Fruit fly (Drosophila melanogaster) whole organism, prepupa: ENCODE data around the gene tkv.

Experiments
- Blimp-1 ChIP-seq: fragments of 200-800 bp; sonication (Bioruptor generic); optimal IDR thresholded peaks from 3 replicates; lab custom pipeline; 2017; ENCODE audit warnings: missing biosample characterization, missing genetic modification characterization, mild to moderate bottlenecking, moderate library complexity, missing genetic modification reagents
- CG10631 ChIP-seq: fragments of 200-800 bp; sonication (Bioruptor generic); optimal IDR thresholded peaks from 2 replicates; lab custom pipeline; 2016; ENCODE audit warnings: missing biosample characterization, missing genetic modification characterization
- CG10669 ChIP-seq: fragments of 200-800 bp; sonication (Bioruptor generic); optimal IDR thresholded peaks from 3 replicates; lab custom pipeline; 2018; ENCODE audit warnings: missing biosample characterization, mild to moderate bottlenecking, missing genetic modification characterization, moderate library complexity
- CG11762 ChIP-seq: fragments of 200-800 bp; sonication (Bioruptor generic); optimal IDR thresholded peaks from 3 replicates; lab custom pipeline; 2016; ENCODE audit warnings: missing biosample characterization, missing genetic modification characterization; ENCODE audit not compliant: insufficient read depth
- CG11902 ChIP-seq: fragments of 200-800 bp; sonication (Bioruptor generic); optimal IDR thresholded peaks from 3 replicates; lab custom pipeline; 2016; ENCODE audit warnings: missing biosample characterization, missing genetic modification characterization
- CG15336 ChIP-seq: fragments of 200-800 bp; sonication (Bioruptor generic); IDR thresholded peaks from 2 replicates; pipeline ENCODE4 v1.3.6; 2022; ENCODE audit warnings: missing biosample characterization, missing genetic modification characterization
- CG1621 ChIP-seq: fragments of 200-800 bp; sonication (Bioruptor generic); optimal IDR thresholded peaks from 3 replicates; lab custom pipeline; 2018; ENCODE audit warnings: missing biosample characterization, mild to moderate bottlenecking, missing genetic modification characterization
- CG3032 ChIP-seq: fragments of 200-800 bp; optimal IDR thresholded peaks from 2 replicates; lab custom pipeline; 2019; ENCODE audit warnings: missing biosample characterization, mild to moderate bottlenecking, missing genetic modification characterization, moderate library complexity
- CG31627 ChIP-seq: fragments of 200-800 bp; sonication (Bioruptor generic); optimal IDR thresholded peaks from 3 replicates; lab custom pipeline; 2016; ENCODE audit warnings: missing biosample characterization, missing genetic modification characterization
- CG32006 ChIP-seq: fragments of 200-800 bp; sonication (Bioruptor generic); optimal IDR thresholded peaks from 3 replicates; lab custom pipeline; 2017; ENCODE audit warnings: missing biosample characterization, mild to moderate bottlenecking, missing genetic modification characterization
- CG34406 ChIP-seq: fragments of 200-800 bp; sonication (Bioruptor generic); optimal IDR thresholded peaks from 3 replicates; lab custom pipeline; 2016; ENCODE audit warnings: missing biosample characterization, missing genetic modification characterization
- CG3919 ChIP-seq: fragments of 200-800 bp; sonication (Bioruptor generic); optimal IDR thresholded peaks from 3 replicates; lab custom pipeline; 2016; ENCODE audit warnings: missing biosample characterization, missing genetic modification characterization
- CG4318 ChIP-seq: fragments of 200-800 bp; sonication (Bioruptor generic); optimal IDR thresholded peaks from 3 replicates; lab custom pipeline; 2017; ENCODE audit warnings: missing biosample characterization, mild to moderate bottlenecking, missing genetic modification characterization
- CG6163 ChIP-seq: fragments of 200-800 bp; sonication (Bioruptor generic); IDR thresholded peaks from 3 replicates; pipeline ENCODE4 v1.3.6; 2022; ENCODE audit warnings: missing biosample characterization, missing genetic modification characterization
- CG6276 ChIP-seq: fragments of 200-800 bp; sonication (Bioruptor generic); optimal IDR thresholded peaks from 2 replicates; lab custom pipeline; 2017; ENCODE audit warnings: missing biosample characterization, mild to moderate bottlenecking, missing genetic modification characterization
- CG6792 ChIP-seq: fragments of 200-800 bp; sonication (Bioruptor generic); optimal IDR thresholded peaks from 3 replicates; lab custom pipeline; 2016; ENCODE audit warnings: missing biosample characterization, missing genetic modification characterization
- CG7368 ChIP-seq: fragments of 200-800 bp; sonication (Bioruptor generic); optimal IDR thresholded peaks from 3 replicates; lab custom pipeline; 2016; ENCODE audit warnings: missing biosample characterization, missing genetic modification characterization
- CG8119 ChIP-seq: fragments of 200-800 bp; sonication (Bioruptor generic); IDR thresholded peaks from 3 replicates; pipeline ENCODE4 v1.3.6; 2022; ENCODE audit warnings: missing biosample characterization, missing genetic modification characterization
- CG8632 ChIP-seq: fragments of 200-800 bp; sonication (Bioruptor generic); optimal IDR thresholded peaks from 3 replicates; lab custom pipeline; 2016; ENCODE audit warnings: missing biosample characterization, missing genetic modification characterization
- CG9139 ChIP-seq: fragments of 200-800 bp; sonication (Bioruptor generic); optimal IDR thresholded peaks from 3 replicates; lab custom pipeline; 2017; ENCODE audit warnings: missing biosample characterization, mild to moderate bottlenecking, missing genetic modification characterization
- Eip75B ChIP-seq: fragments of 200-800 bp; sonication (Bioruptor generic); optimal IDR thresholded peaks from 3 replicates; lab custom pipeline; 2016; ENCODE audit warnings: missing biosample characterization, missing genetic modification characterization
- Eip78C ChIP-seq: fragments of 200-800 bp; sonication (Bioruptor generic); peaks from one replicate; lab custom pipeline; 2016; ENCODE audit warnings: missing biosample characterization, missing genetic modification characterization
- Eip93F ChIP-seq: fragments of 200-800 bp; sonication (Bioruptor generic); optimal IDR thresholded peaks from 2 replicates; lab custom pipeline; 2016; ENCODE audit warnings: missing biosample characterization, mild to moderate bottlenecking, missing genetic modification characterization
- Ets21C ChIP-seq: fragments of 200-800 bp; sonication (Bioruptor generic); optimal IDR thresholded peaks from 3 replicates; lab custom pipeline; 2016; ENCODE audit warnings: missing biosample characterization, missing genetic modification characterization
- Ets96B ChIP-seq: fragments of 200-800 bp; optimal IDR thresholded peaks from 2 replicates; lab custom pipeline; 2019; ENCODE audit warnings: missing biosample characterization, mild to moderate bottlenecking, missing genetic modification characterization, moderate library complexity
- Gug ChIP-seq: fragments of 200-800 bp; sonication (Bioruptor generic); IDR thresholded peaks from 2 replicates; pipeline ENCODE4 v1.3.6; 2022; ENCODE audit warnings: missing biosample characterization, missing genetic modification characterization
- Hr38 ChIP-seq: sonication (Bioruptor generic); optimal IDR thresholded peaks from 2 replicates; lab custom pipeline; 2016; ENCODE audit warnings: missing biosample characterization, missing genetic modification characterization
- Hr39 ChIP-seq: fragments of 200-800 bp; sonication (Bioruptor generic); optimal IDR thresholded peaks from 2 replicates; lab custom pipeline; 2016; ENCODE audit warnings: missing biosample characterization, missing genetic modification characterization
- Hr4 ChIP-seq: fragments of 200-800 bp; sonication (Bioruptor generic); optimal IDR thresholded peaks from 3 replicates; lab custom pipeline; 2016; ENCODE audit warnings: missing biosample characterization, missing genetic modification characterization
- Lpt ChIP-seq: fragments of 200-800 bp; sonication (Bioruptor generic); optimal IDR thresholded peaks from 3 replicates; lab custom pipeline; 2016; ENCODE audit warnings: missing biosample characterization, missing genetic modification characterization
- Met ChIP-seq: fragments of 200-800 bp; sonication (Bioruptor generic); optimal IDR thresholded peaks from 3 replicates; lab custom pipeline; 2016; ENCODE audit warnings: missing biosample characterization, missing genetic modification characterization
- OdsH ChIP-seq: fragments of 200-800 bp; sonication (Bioruptor generic); optimal IDR thresholded peaks from 3 replicates; lab custom pipeline; 2016; ENCODE audit warnings: missing biosample characterization, missing genetic modification characterization
- Smox ChIP-seq: fragments of 200-800 bp; sonication (Bioruptor generic); optimal IDR thresholded peaks from 3 replicates; lab custom pipeline; 2016; ENCODE audit warnings: missing biosample characterization, missing genetic modification characterization
- Sox102F ChIP-seq: fragments of 200-800 bp; sonication (Bioruptor generic); optimal IDR thresholded peaks from 2 replicates; lab custom pipeline; 2016; ENCODE audit warnings: missing biosample characterization, mild to moderate bottlenecking, missing genetic modification characterization
- Sox14 ChIP-seq: fragments of 200-800 bp; sonication (Bioruptor generic); optimal IDR thresholded peaks from 3 replicates; lab custom pipeline; 2016; ENCODE audit warnings: missing biosample characterization, missing genetic modification characterization
- Sox15 ChIP-seq: fragments of 200-800 bp; sonication (Bioruptor generic); optimal IDR thresholded peaks from 3 replicates; lab custom pipeline; 2016; ENCODE audit warnings: missing biosample characterization, missing genetic modification characterization
- achi ChIP-seq: fragments of 200-800 bp; sonication (Bioruptor generic); optimal IDR thresholded peaks from 3 replicates; lab custom pipeline; 2016; ENCODE audit warnings: missing biosample characterization, missing genetic modification characterization
- acj6 ChIP-seq: fragments of 200-800 bp; sonication (Bioruptor generic); optimal IDR thresholded peaks from 3 replicates; lab custom pipeline; 2016; ENCODE audit warnings: missing biosample characterization, missing genetic modification characterization
- dac ChIP-seq: fragments of 200-800 bp; sonication (Bioruptor generic); optimal IDR thresholded peaks from 2 replicates; lab custom pipeline; 2017; ENCODE audit warnings: missing biosample characterization, mild to moderate bottlenecking, missing genetic modification characterization
- dsx ChIP-seq: fragments of 200-800 bp; optimal IDR thresholded peaks from 3 replicates; lab custom pipeline; 2019; ENCODE audit warnings: missing biosample characterization, mild to moderate bottlenecking, missing genetic modification characterization, moderate library complexity; ENCODE audit not compliant: poor library complexity, severe bottlenecking
- esn ChIP-seq: fragments of 200-800 bp; sonication (Bioruptor generic); optimal IDR thresholded peaks from 2 replicates; lab custom pipeline; 2016; ENCODE audit warnings: missing biosample characterization, mild to moderate bottlenecking, missing genetic modification characterization, moderate library complexity
- lz ChIP-seq: fragments of 200-800 bp; sonication (Bioruptor generic); optimal IDR thresholded peaks from 3 replicates; lab custom pipeline; 2016; ENCODE audit warnings: missing biosample characterization, missing genetic modification characterization
- net ChIP-seq: fragments of 200-800 bp; sonication (Bioruptor generic); optimal IDR thresholded peaks from 3 replicates; lab custom pipeline; 2016; ENCODE audit warnings: missing biosample characterization, missing genetic modification characterization
- pdm3 ChIP-seq: fragments of 200-800 bp; sonication (Bioruptor generic); optimal IDR thresholded peaks from 3 replicates; lab custom pipeline; 2016; ENCODE audit warnings: missing biosample characterization, missing genetic modification characterization
- salr ChIP-seq, 2 experiments: fragments of 200-800 bp; sonication (Bioruptor generic); optimal IDR thresholded peaks; 3 replicates each; lab custom pipeline; 2016 to 2018; ENCODE audit warnings: missing biosample characterization in 2 of 2, missing genetic modification characterization in 2 of 2, mild to moderate bottlenecking in 1 of 2
- spab ChIP-seq: fragments of 200-800 bp; sonication (Bioruptor generic); optimal IDR thresholded peaks from 2 replicates; lab custom pipeline; 2017; ENCODE audit warnings: missing biosample characterization, mild to moderate bottlenecking, missing genetic modification characterization, missing genetic modification reagents
- ss ChIP-seq, 2 experiments: fragments of 200-800 bp; sonication (Bioruptor generic); optimal IDR thresholded peaks; 2 replicates in 1 of 2; 3 replicates in 1 of 2; lab custom pipeline; 2017 to 2018; ENCODE audit warnings: mild to moderate bottlenecking in 2 of 2, missing biosample characterization in 2 of 2, missing genetic modification characterization in 2 of 2, moderate library complexity in 1 of 2
- svp ChIP-seq: fragments of 200-800 bp; sonication (Bioruptor generic); peaks from one replicate; lab custom pipeline; 2016; ENCODE audit warnings: missing biosample characterization, missing genetic modification characterization
- vri ChIP-seq: fragments of 200-800 bp; sonication (Bioruptor generic); optimal IDR thresholded peaks from 3 replicates; lab custom pipeline; 2016; ENCODE audit warnings: missing biosample characterization, mild to moderate bottlenecking, missing genetic modification characterization

The tkv gene

dm6 chr2L:5290530-5290929, 19.3 kb upstream of the tkv start (continued):
- TF ChIP-seq Ets21C (GFP tag; lab: Kevin White, UChicago) (no peak), CG7368 (GFP tag; lab: Kevin White, UChicago) (no peak), CG9139 (GFP tag; lab: Kevin White, UChicago) (no peak), CG31627 (GFP tag; lab: Kevin White, UChicago) (peak; percentile 38), CG1621 (tag; lab: Kevin White, UChicago) (no peak), dac (no peak), Sox102F (peak; percentile 9), CG15336 (no peak), Blimp-1 (no peak), CG32006 (GFP tag; lab: Kevin White, UChicago) (no peak), CG34406 (GFP tag; lab: Kevin White, UChicago) (no peak), Sox14 (no peak), esn (GFP tag; lab: Kevin White, UChicago) (no peak), CG6163 (GFP tag; lab: Robert Waterston, UW) (no peak)

dm6 chr2L:5289921-5290320, 18.7 kb upstream of the tkv start:
- TF ChIP-seq vri (GFP tag; lab: Kevin White, UChicago) (no peak), CG3919 (GFP tag; lab: Kevin White, UChicago) (peak; percentile 69), CG34406 (GFP tag; lab: Kevin White, UChicago) (peak; percentile 69), OdsH (GFP tag; lab: Kevin White, UChicago) (peak; percentile 79), ss (GFP tag; optimal IDR thresholded peaks at IDR 0.05; lab: Kevin White, UChicago) (peak; percentile 80 to 84), Gug (no peak), Eip78C (GFP tag; lab: Kevin White, UChicago) (peak; percentile 92), CG4318 (GFP tag; lab: Kevin White, UChicago) (peak; percentile 26), Sox14 (peak; percentile 52), CG7368 (GFP tag; lab: Kevin White, UChicago) (peak; percentile 20), CG32006 (GFP tag; lab: Kevin White, UChicago) (peak; percentile 51), CG6792 (GFP tag; lab: Kevin White, UChicago) (peak; percentile 60), CG10669 (peak; percentile 82), Blimp-1 (no peak), CG9139 (GFP tag; lab: Kevin White, UChicago) (peak; percentile 64), achi (GFP tag; lab: Kevin White, UChicago) (peak; percentile 60), salr (GFP tag; optimal IDR thresholded peaks at IDR 0.05; lab: Kevin White, UChicago) (peak; percentile 27 to 33), spab (peak; percentile 64), CG8632 (GFP tag; lab: Kevin White, UChicago) (peak; percentile 72), pdm3 (peak; percentile 68), Hr4 (GFP tag; lab: Kevin White, UChicago) (peak; percentile 9), dac (no peak), Hr38 (GFP tag; lab: Kevin White, UChicago) (no peak), Sox102F (no peak), CG8119 (GFP tag; lab: Robert Waterston, UW) (peak; percentile 31; the same call in 1 of the 3 replicates), lz (GFP tag; lab: Kevin White, UChicago) (peak; percentile 45), CG15336 (peak; percentile 37; the same call in 1 of the 2 replicates), Sox15 (peak; percentile 36), svp (GFP tag; lab: Kevin White, UChicago) (peak; percentile 65), CG3032 (peak; percentile 82), Lpt (GFP tag; lab: Kevin White, UChicago) (no peak), Ets21C (GFP tag; lab: Kevin White, UChicago) (no peak), Smox (peak; percentile 30), Eip93F (GFP tag; lab: Kevin White, UChicago) (no peak), CG11762 (GFP tag; lab: Kevin White, UChicago) (peak; percentile 22), acj6 (GFP tag; lab: Kevin White, UChicago) (peak; percentile 70), Met (peak; percentile 58), CG11902 (GFP tag; lab: Kevin White, UChicago) (peak; percentile 35), dsx (GFP tag; lab: Kevin White, UChicago) (peak; percentile 82), CG6276 (GFP tag; lab: Kevin White, UChicago) (no peak), CG10631 (GFP tag; lab: Kevin White, UChicago) (peak; percentile 72), net (peak; percentile 41), Eip75B (GFP tag; lab: Kevin White, UChicago) (peak; percentile 54), Ets96B (tag; lab: Kevin White, UChicago) (peak; percentile 87), Hr39 (peak; percentile 21)
